In genomic region chr2L:3872283-3872682, dm6 we compare ENCODE assay signal across 1 fruit fly cellular context.
TF ChIP-seq lines count a peak whose summit lies in the region.

Gene CG31957, minus strand, starts transcription at chr2L:3872458.

TF ChIP-seq in whole organism, embryonic, 481 proteins besides CTCF, POLR2A, EP300 and RAD21 (continued from another document):
- TF ChIP-seq Taf1 (GFP tag; IDR thresholded peaks at IDR 0.05; lab: Robert Waterston, UW), result no peak
- TF ChIP-seq pzg (GFP tag; optimal IDR thresholded peaks at IDR 0.05; lab: Kevin White, UChicago), result peak; percentile 79
- peak; percentile 39 for TF ChIP-seq CG8290 (GFP tag; optimal IDR thresholded peaks at IDR 0.05; lab: Kevin White, UChicago)
- no peak for TF ChIP-seq CG8290 (tag; optimal IDR thresholded peaks at IDR 0.05; lab: Kevin White, UChicago)
- no peak for TF ChIP-seq CG11504 (tag; optimal IDR thresholded peaks at IDR 0.05; lab: Kevin White, UChicago)
- TF ChIP-seq NfI (GFP tag; optimal IDR thresholded peaks at IDR 0.05; lab: Kevin White, UChicago), result peak; percentile 40
- peak; percentile 28 for TF ChIP-seq CG4424 (GFP tag; optimal IDR thresholded peaks at IDR 0.05; lab: Kevin White, UChicago)
- TF ChIP-seq bab2 (GFP tag; optimal IDR thresholded peaks at IDR 0.05; lab: Kevin White, UChicago), result peak; percentile 39
- no peak for TF ChIP-seq CG2875 (GFP tag; optimal IDR thresholded peaks at IDR 0.05; lab: Kevin White, UChicago)
- TF ChIP-seq ato (GFP tag; IDR thresholded peaks at IDR 0.05; lab: Robert Waterston, UW; ENCODE audit: partially characterized antibody), result peak; percentile 92
- TF ChIP-seq bbx (GFP tag; IDR thresholded peaks at IDR 0.05; lab: Robert Waterston, UW; ENCODE audit: partially characterized antibody), result peak; percentile 88
- peak; percentile 22 for TF ChIP-seq ewg (GFP tag; optimal IDR thresholded peaks at IDR 0.05; lab: Kevin White, UChicago)
- peak; percentile 48 for TF ChIP-seq trem (tag; optimal IDR thresholded peaks at IDR 0.05; lab: Kevin White, UChicago)
- peak; percentile 59 for TF ChIP-seq CG4617 (GFP tag; optimal IDR thresholded peaks at IDR 0.05; lab: Kevin White, UChicago; ENCODE audit: borderline replicate concordance)
- peak; percentile 46; the same call in 1 of the 2 replicates for TF ChIP-seq CG11247 (GFP tag; IDR thresholded peaks at IDR 0.05; lab: Robert Waterston, UW)
- peak; percentile 49 to 69 for TF ChIP-seq dpn (GFP tag; optimal IDR thresholded peaks at IDR 0.05; lab: Kevin White, UChicago)
- no peak for TF ChIP-seq CG10147 (GFP tag; optimal IDR thresholded peaks at IDR 0.05; lab: Kevin White, UChicago)
- TF ChIP-seq CG15601 (tag; optimal IDR thresholded peaks at IDR 0.05; lab: Kevin White, UChicago), result no peak
- peak; percentile 36 for TF ChIP-seq ems (GFP tag; optimal IDR thresholded peaks at IDR 0.05; lab: Kevin White, UChicago)
- TF ChIP-seq CG17829 (tag; optimal IDR thresholded peaks at IDR 0.05; lab: Kevin White, UChicago), result peak; percentile 50
- no peak for TF ChIP-seq gcm2 (GFP tag; optimal IDR thresholded peaks at IDR 0.05; lab: Kevin White, UChicago)
- TF ChIP-seq CG15479 (GFP tag; optimal IDR thresholded peaks at IDR 0.05; lab: Kevin White, UChicago), result no peak
- peak; percentile 24 for TF ChIP-seq CG13775 (GFP tag; optimal IDR thresholded peaks at IDR 0.05; lab: Kevin White, UChicago)
- no peak for TF ChIP-seq so (GFP tag; IDR thresholded peaks at IDR 0.05; lab: Robert Waterston, UW)
- no peak for TF ChIP-seq CG7839 (tag; optimal IDR thresholded peaks at IDR 0.05; lab: Kevin White, UChicago)
- 0 out of 3 replicates have a peak, but pooled peaks have one; percentile 37 for TF ChIP-seq Aef1 (GFP tag; IDR thresholded peaks at IDR 0.05; lab: Robert Waterston, UW)
- peak; percentile 71 for TF ChIP-seq ci (GFP tag; IDR thresholded peaks at IDR 0.05; lab: Robert Waterston, UW)
- no peak for TF ChIP-seq CG17802 (tag; optimal IDR thresholded peaks at IDR 0.05; lab: Kevin White, UChicago)
- no peak for TF ChIP-seq C15 (GFP tag; IDR thresholded peaks at IDR 0.05; lab: Robert Waterston, UW)
- TF ChIP-seq CG4820 (GFP tag; optimal IDR thresholded peaks at IDR 0.05; lab: Kevin White, UChicago), result no peak
- TF ChIP-seq cwo (GFP tag; optimal IDR thresholded peaks at IDR 0.05; lab: Kevin White, UChicago), result no peak
- TF ChIP-seq Doc3 (GFP tag; IDR thresholded peaks at IDR 0.05; lab: Robert Waterston, UW; ENCODE audit: partially characterized antibody), result peak; percentile 81; the same call in 2 of the 3 replicates
- no peak for TF ChIP-seq Nf-YB (GFP tag; optimal IDR thresholded peaks at IDR 0.05; lab: Kevin White, UChicago)
- TF ChIP-seq Chrac-16 (GFP tag; optimal IDR thresholded peaks at IDR 0.05; lab: Kevin White, UChicago), result peak; percentile 45
- no peak for TF ChIP-seq sima (GFP tag; optimal IDR thresholded peaks at IDR 0.05; lab: Kevin White, UChicago)
- TF ChIP-seq CG14050 (GFP tag; IDR thresholded peaks at IDR 0.05; lab: Robert Waterston, UW), result no peak
- peak; percentile 53 for TF ChIP-seq CG14014 (GFP tag; IDR thresholded peaks at IDR 0.05; lab: Robert Waterston, UW)
- TF ChIP-seq zen2 (GFP tag; IDR thresholded peaks at IDR 0.05; lab: Robert Waterston, UW; ENCODE audit: partially characterized antibody), result peak; percentile 82
- TF ChIP-seq kah (GFP tag; optimal IDR thresholded peaks at IDR 0.05; lab: Kevin White, UChicago), result no peak
- no peak for TF ChIP-seq lbe (GFP tag; optimal IDR thresholded peaks at IDR 0.05; lab: Kevin White, UChicago)
- TF ChIP-seq Asciz (GFP tag; optimal IDR thresholded peaks at IDR 0.05; lab: Kevin White, UChicago), result no peak
- TF ChIP-seq Sry-δ (GFP tag; optimal IDR thresholded peaks at IDR 0.05; lab: Kevin White, UChicago), result peak; percentile 97
- no peak for TF ChIP-seq Sry-β (GFP tag; optimal IDR thresholded peaks at IDR 0.05; lab: Kevin White, UChicago)
- TF ChIP-seq Dref (GFP tag; IDR thresholded peaks at IDR 0.05; lab: Robert Waterston, UW), result peak; percentile 95
- peak; percentile 66 for TF ChIP-seq row (GFP tag; IDR thresholded peaks at IDR 0.05; lab: Robert Waterston, UW)
- TF ChIP-seq zf30C (GFP tag; optimal IDR thresholded peaks at IDR 0.05; lab: Kevin White, UChicago), result no peak
- TF ChIP-seq CG9797 (GFP tag; optimal IDR thresholded peaks at IDR 0.05; lab: Kevin White, UChicago), result peak; percentile 11
- no peak for TF ChIP-seq TFAM (GFP tag; optimal IDR thresholded peaks at IDR 0.05; lab: Kevin White, UChicago)
- TF ChIP-seq nmo (GFP tag; optimal IDR thresholded peaks at IDR 0.05; lab: Kevin White, UChicago), result peak; percentile 41
- TF ChIP-seq Scr (GFP tag; IDR thresholded peaks at IDR 0.05; lab: Robert Waterston, UW; ENCODE audit: partially characterized antibody), result peak; percentile 96
- 0 out of 2 replicates have a peak, but pooled peaks have one; percentile 28 for TF ChIP-seq Oaz (GFP tag; IDR thresholded peaks at IDR 0.05; lab: Robert Waterston, UW)
- no peak for TF ChIP-seq corto (GFP tag; optimal IDR thresholded peaks at IDR 0.05; lab: Kevin White, UChicago)
- TF ChIP-seq chm (GFP tag; IDR thresholded peaks at IDR 0.05; lab: Robert Waterston, UW), result no peak
- no peak for TF ChIP-seq CG10654 (GFP tag; optimal IDR thresholded peaks at IDR 0.05; lab: Kevin White, UChicago)
- TF ChIP-seq CG12391 (tag; optimal IDR thresholded peaks at IDR 0.05; lab: Kevin White, UChicago), result peak; percentile 54
- peak; percentile 87 for TF ChIP-seq E2f2 (GFP tag; IDR thresholded peaks at IDR 0.05; lab: Robert Waterston, UW)
- TF ChIP-seq CG7963 (GFP tag; IDR thresholded peaks at IDR 0.05; lab: Robert Waterston, UW; ENCODE audit: partially characterized antibody), result peak; percentile 77
- TF ChIP-seq tup (GFP tag; optimal IDR thresholded peaks at IDR 0.05; lab: Kevin White, UChicago), result no peak
- TF ChIP-seq stwl (tag; optimal IDR thresholded peaks at IDR 0.05; lab: Kevin White, UChicago), result peak; percentile 94
- TF ChIP-seq az2 (GFP tag; optimal IDR thresholded peaks at IDR 0.05; lab: Kevin White, UChicago), result peak; percentile 10
- no peak for TF ChIP-seq CG11723 (GFP tag; optimal IDR thresholded peaks at IDR 0.05; lab: Kevin White, UChicago)
- peak; percentile 10 for TF ChIP-seq pb (GFP tag; optimal IDR thresholded peaks at IDR 0.05; lab: Kevin White, UChicago)
- TF ChIP-seq bowl (GFP tag; IDR thresholded peaks at IDR 0.05; lab: Robert Waterston, UW), result no peak
- peak; percentile 42 for TF ChIP-seq ind (GFP tag; optimal IDR thresholded peaks at IDR 0.05; lab: Kevin White, UChicago)
- TF ChIP-seq bigmax (GFP tag; optimal IDR thresholded peaks at IDR 0.05; lab: Kevin White, UChicago), result no peak
- peak in 1 of 2 experiments; percentile 21 for TF ChIP-seq bsh (GFP tag; optimal IDR thresholded peaks at IDR 0.05; lab: Kevin White, UChicago)
- peak; percentile 36 for TF ChIP-seq crc (GFP tag; optimal IDR thresholded peaks at IDR 0.05; lab: Kevin White, UChicago)
- TF ChIP-seq Rfx (GFP tag; IDR thresholded peaks at IDR 0.05; lab: Robert Waterston, UW), result peak; percentile 85
- no peak for TF ChIP-seq CG7928 (GFP tag; optimal IDR thresholded peaks at IDR 0.05; lab: Kevin White, UChicago)
- peak; percentile 92 for TF ChIP-seq inv (GFP tag; IDR thresholded peaks at IDR 0.05; lab: Robert Waterston, UW; ENCODE audit: partially characterized antibody)
